Worm (Caenorhabditis elegans): ENCODE results near the gene peb-1.

- no peak for TF ChIP-seq ref-1 (GFP tag; conservative IDR thresholded peaks at IDR 0.05)
- no peak for TF ChIP-seq klf-2 (GFP tag; conservative IDR thresholded peaks at IDR 0.05)
- TF ChIP-seq flt-1 (GFP tag; IDR thresholded peaks at IDR 0.05), result no peak
Observed at ce11 chrX:2246908-2247307, 36.1 kb downstream of the peb-1 start, which contains the start of gene AH9.1.

Data from whole organism, midembryonic.